Fruit fly (Drosophila melanogaster): ENCODE measurements around the gene Tdh.

Tdh gene

DNA sequence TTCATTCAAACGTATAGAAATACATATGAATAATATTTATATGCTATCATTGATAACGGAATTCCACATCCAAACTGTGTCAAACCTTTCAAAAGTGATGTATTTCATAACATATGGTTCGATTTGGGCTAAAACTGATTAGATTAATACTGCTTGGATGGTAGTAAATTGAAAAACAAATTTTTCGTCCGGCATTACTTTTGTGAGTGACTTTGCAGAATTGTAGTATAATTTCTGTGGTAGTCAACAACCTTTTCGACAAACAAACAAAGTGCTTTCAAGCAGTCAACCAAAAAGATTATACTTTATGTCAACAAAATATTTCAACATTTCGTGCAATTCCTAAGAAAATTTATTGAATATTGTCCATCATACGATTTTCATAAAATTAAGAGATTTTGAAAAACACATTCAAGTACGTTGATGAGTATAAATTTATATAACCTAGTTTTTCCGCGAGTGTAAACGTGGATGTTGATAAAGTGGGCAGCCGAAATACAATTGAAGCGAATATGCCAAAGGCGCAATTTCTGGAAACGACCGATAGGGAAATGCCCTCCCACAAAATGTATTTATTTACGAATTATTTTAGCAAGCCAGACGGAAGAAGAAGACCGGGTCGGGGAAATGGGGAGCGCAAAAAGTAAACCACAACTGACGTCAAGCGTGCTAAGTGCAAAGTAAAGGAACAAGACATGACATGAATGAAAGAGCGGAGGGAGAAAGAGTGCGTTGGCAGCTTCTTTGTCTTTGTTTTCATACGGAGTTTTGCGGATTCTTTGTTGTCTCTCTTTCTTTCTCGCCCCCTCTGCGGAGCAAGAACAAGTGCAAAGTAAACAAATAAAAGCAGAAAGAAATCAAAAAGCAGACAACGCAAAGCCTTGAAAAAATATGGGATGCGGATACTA, 51.4 kb downstream of the Tdh start (continued):
- peak in 1 of 2 experiments; percentile 7 for TF ChIP-seq chif (GFP tag; optimal IDR thresholded peaks at IDR 0.05)
- TF ChIP-seq CG16813 (GFP tag; IDR thresholded peaks at IDR 0.05; ENCODE audit: partially characterized antibody): no peak
- no peak for TF ChIP-seq CG3726 (GFP tag; IDR thresholded peaks at IDR 0.05)
- no peak for TF ChIP-seq Bteb2 (GFP tag; optimal IDR thresholded peaks at IDR 0.05)
- no peak for TF ChIP-seq Awh (GFP tag; IDR thresholded peaks at IDR 0.05)
- TF ChIP-seq CG6791 (GFP tag; IDR thresholded peaks at IDR 0.05; ENCODE audit: partially characterized antibody): no peak
- TF ChIP-seq org-1 (GFP tag; optimal IDR thresholded peaks at IDR 0.05): no peak
- no peak for TF ChIP-seq CG4360 (GFP tag; IDR thresholded peaks at IDR 0.05)
- no peak for TF ChIP-seq CG2875 (GFP tag; optimal IDR thresholded peaks at IDR 0.05)
- TF ChIP-seq inv (GFP tag; IDR thresholded peaks at IDR 0.05; ENCODE audit: partially characterized antibody): no peak
- TF ChIP-seq CG2202 (tag; optimal IDR thresholded peaks at IDR 0.05): no peak
- TF ChIP-seq crc (GFP tag; optimal IDR thresholded peaks at IDR 0.05): no peak
- TF ChIP-seq CG6272 (GFP tag; IDR thresholded peaks at IDR 0.05): no peak
- TF ChIP-seq phol (tag; optimal IDR thresholded peaks at IDR 0.05): peak; percentile 31
- TF ChIP-seq grn (GFP tag; optimal IDR thresholded peaks at IDR 0.05): no peak
- no peak for TF ChIP-seq sima (GFP tag; optimal IDR thresholded peaks at IDR 0.05)
- TF ChIP-seq dati (GFP tag; IDR thresholded peaks at IDR 0.05): no peak
- TF ChIP-seq MBD-R2 (GFP tag; IDR thresholded peaks at IDR 0.05): no peak
- TF ChIP-seq Mrtf (GFP tag; IDR thresholded peaks at IDR 0.05): no peak
- no peak for TF ChIP-seq CG42726 (GFP tag; IDR thresholded peaks at IDR 0.05; ENCODE audit: partially characterized antibody)
- TF ChIP-seq tll (GFP tag; optimal IDR thresholded peaks at IDR 0.05): no peak
- TF ChIP-seq CG6175 (GFP tag; IDR thresholded peaks at IDR 0.05): no peak
- no peak for TF ChIP-seq rib (GFP tag; IDR thresholded peaks at IDR 0.05)
- no peak for TF ChIP-seq CG10565 (GFP tag; optimal IDR thresholded peaks at IDR 0.05)
- no peak for TF ChIP-seq ase (GFP tag; IDR thresholded peaks at IDR 0.05)
- TF ChIP-seq Hmx (GFP tag; optimal IDR thresholded peaks at IDR 0.05): no peak
- TF ChIP-seq CG10959 (GFP tag; IDR thresholded peaks at IDR 0.05): no peak
- no peak for TF ChIP-seq hb (GFP tag; IDR thresholded peaks at IDR 0.05; ENCODE audit: partially characterized antibody)
- no peak for TF ChIP-seq CG12769 (tag; optimal IDR thresholded peaks at IDR 0.05)
- no peak for TF ChIP-seq Taf1 (GFP tag; IDR thresholded peaks at IDR 0.05)
- peak; percentile 8 for TF ChIP-seq sug (tag; optimal IDR thresholded peaks at IDR 0.05)
- TF ChIP-seq CG8359 (GFP tag; optimal IDR thresholded peaks at IDR 0.05; ENCODE audit: borderline replicate concordance): no peak
- TF ChIP-seq bsh (GFP tag; optimal IDR thresholded peaks at IDR 0.05): peak; percentile 38 to 41
- TF ChIP-seq Med (GFP tag): peak; percentile 84
- TF ChIP-seq Hr51 (GFP tag; optimal IDR thresholded peaks at IDR 0.05): peak; percentile 9 to 44
- TF ChIP-seq CG2889 (GFP tag; IDR thresholded peaks at IDR 0.05): no peak
- no peak; the same call in 1 of the 2 replicates for TF ChIP-seq Rx (GFP tag; IDR thresholded peaks at IDR 0.05)
- no peak for TF ChIP-seq CG5245 (GFP tag; optimal IDR thresholded peaks at IDR 0.05)
- TF ChIP-seq CG33557 (GFP tag; optimal IDR thresholded peaks at IDR 0.05): no peak
- no peak for TF ChIP-seq ci (GFP tag; IDR thresholded peaks at IDR 0.05)
- peak; percentile 5 for TF ChIP-seq CG2116 (GFP tag; optimal IDR thresholded peaks at IDR 0.05)
- TF ChIP-seq Mes4 (GFP tag; optimal IDR thresholded peaks at IDR 0.05): no peak
- peak; percentile 6 for TF ChIP-seq Hr3 (GFP tag; optimal IDR thresholded peaks at IDR 0.05)
- TF ChIP-seq CG14441 (GFP tag; IDR thresholded peaks at IDR 0.05): no peak
- no peak for TF ChIP-seq cato (GFP tag; optimal IDR thresholded peaks at IDR 0.05; ENCODE audit: borderline replicate concordance)
- no peak for TF ChIP-seq fd102C (GFP tag; optimal IDR thresholded peaks at IDR 0.05)
- TF ChIP-seq zfh1 (GFP tag; IDR thresholded peaks at IDR 0.05): peak; percentile 31; the same call in 1 of the 3 replicates
- TF ChIP-seq Ets97D (GFP tag; optimal IDR thresholded peaks at IDR 0.05): no peak
- peak; percentile 49 for TF ChIP-seq grau (tag; optimal IDR thresholded peaks at IDR 0.05)
